Worm (Caenorhabditis elegans): Measurements from ENCODE around the gene bre-5.

ce11 chrIV:12061229-12061628 is 10.2 kb upstream of the bre-5 start, which contains the start of gene K08E4.8:
- no peak for TF ChIP-seq nhr-11 (tag; optimal IDR thresholded peaks at IDR 0.05)
- no peak for TF ChIP-seq ama-1 (optimal IDR thresholded peaks at IDR 0.05)
- TF ChIP-seq pha-4 (tag; optimal IDR thresholded peaks at IDR 0.05) = no peak
- no peak for TF ChIP-seq dve-1 (tag; optimal IDR thresholded peaks at IDR 0.05)
- TF ChIP-seq sox-4 (tag; optimal IDR thresholded peaks at IDR 0.05) = no peak
- TF ChIP-seq mec-3 (tag; optimal IDR thresholded peaks at IDR 0.05; ENCODE audit: borderline replicate concordance) = no peak
- TF ChIP-seq elt-4 (tag; optimal IDR thresholded peaks at IDR 0.05) = no peak
- no peak for TF ChIP-seq nfya-1 (tag; optimal IDR thresholded peaks at IDR 0.05)
- TF ChIP-seq zip-5 (tag; optimal IDR thresholded peaks at IDR 0.05) = no peak
- no peak for TF ChIP-seq hlh-8 (tag; optimal IDR thresholded peaks at IDR 0.05)
- no peak for TF ChIP-seq ceh-31 (tag; optimal IDR thresholded peaks at IDR 0.05)
